Worm (Caenorhabditis elegans) whole organism, L2 larva: ENCODE results near the gene srg-27.

Experiments used
- C34F6.9 ChIP-seq: fragments of 150-350 bp; optimal IDR thresholded peaks from 2 replicates; lab custom pipeline; 2014; ENCODE audit warnings: missing biosample characterization, missing genetic modification characterization
- F13H6.1 ChIP-seq: sonication (generic microtip); optimal IDR thresholded peaks from 2 replicates; lab custom pipeline; 2016; ENCODE audit warnings: missing genetic modification characterization, missing compliant biosample characterization
- R02D3.7 ChIP-seq: fragments of 150-350 bp; optimal IDR thresholded peaks from 2 replicates; lab custom pipeline; 2014; ENCODE audit warnings: missing biosample characterization, missing genetic modification characterization
- Y55F3AM.14 ChIP-seq: fragments of 200-800 bp; sonication (Bioruptor generic); optimal IDR thresholded peaks from 2 replicates; lab custom pipeline; 2018; ENCODE audit warnings: mild to moderate bottlenecking, missing genetic modification characterization, missing compliant biosample characterization
- alr-1 ChIP-seq: fragments of 150-350 bp; optimal IDR thresholded peaks from 2 replicates; lab custom pipeline; 2014; ENCODE audit warnings: missing biosample characterization, missing genetic modification characterization
- aly-2 ChIP-seq: fragments of 150-350 bp; optimal IDR thresholded peaks from 2 replicates; lab custom pipeline; 2014; ENCODE audit warnings: missing biosample characterization, missing genetic modification characterization
- ceh-16 ChIP-seq: fragments of 150-350 bp; optimal IDR thresholded peaks from 2 replicates; lab custom pipeline; 2014; ENCODE audit warnings: missing biosample characterization, missing genetic modification characterization
- ceh-82 ChIP-seq: fragments of 150-350 bp; optimal IDR thresholded peaks from 2 replicates; lab custom pipeline; 2014; ENCODE audit warnings: missing biosample characterization, missing genetic modification characterization
- crh-2 ChIP-seq: sonication (generic microtip); optimal IDR thresholded peaks from 2 replicates; lab custom pipeline; 2017; ENCODE audit warnings: missing biosample characterization, missing genetic modification characterization
- dmd-4 ChIP-seq: sonication (generic microtip); optimal IDR thresholded peaks from 2 replicates; lab custom pipeline; 2017; ENCODE audit warnings: missing biosample characterization, missing genetic modification characterization
- egl-27 ChIP-seq: sonication (generic microtip); optimal IDR thresholded peaks from 3 replicates; lab custom pipeline; 2017; ENCODE audit warnings: missing biosample characterization, missing genetic modification reagents, missing genetic modification characterization
- elt-3 ChIP-seq: sonication (generic microtip); optimal IDR thresholded peaks from 2 replicates; lab custom pipeline; 2017; ENCODE audit warnings: missing biosample characterization, missing genetic modification characterization
- lin-39 ChIP-seq: fragments of 150-350 bp; optimal IDR thresholded peaks from 2 replicates; lab custom pipeline; 2014; ENCODE audit warnings: missing biosample characterization, missing genetic modification reagents, missing genetic modification characterization
- lsy-2 ChIP-seq, 2 experiments: fragments of 150-350 bp in 1 of 2; sonication (generic microtip) in 1 of 2; optimal IDR thresholded peaks; 2 replicates each; lab custom pipeline; 2014 to 2017; ENCODE audit warnings: missing biosample characterization in 2 of 2, missing genetic modification characterization in 2 of 2
- mab-5 ChIP-seq: fragments of 150-350 bp; optimal IDR thresholded peaks from 2 replicates; lab custom pipeline; 2014; ENCODE audit warnings: missing biosample characterization, missing genetic modification characterization
- mbf-1 ChIP-seq: sonication (generic microtip); optimal IDR thresholded peaks from 2 replicates; lab custom pipeline; 2017; ENCODE audit warnings: missing biosample characterization, missing genetic modification characterization
- nhr-10 ChIP-seq: sonication (generic microtip); optimal IDR thresholded peaks from 2 replicates; lab custom pipeline; 2017; ENCODE audit warnings: missing biosample characterization, missing genetic modification characterization
- nhr-11 ChIP-seq: fragments of 150-350 bp; optimal IDR thresholded peaks from 2 replicates; lab custom pipeline; 2014; ENCODE audit warnings: missing biosample characterization, missing genetic modification characterization
- nhr-237 ChIP-seq: fragments of 150-350 bp; optimal IDR thresholded peaks from 2 replicates; lab custom pipeline; 2014; ENCODE audit warnings: missing biosample characterization, missing genetic modification characterization
- nhr-25 ChIP-seq: fragments of 150-350 bp; sonication (generic microtip); optimal IDR thresholded peaks from 3 replicates; lab custom pipeline; 2014; ENCODE audit warnings: missing biosample characterization, missing genetic modification characterization
- nhr-6 ChIP-seq: fragments of 150-350 bp; optimal IDR thresholded peaks from 2 replicates; lab custom pipeline; 2014; ENCODE audit warnings: missing biosample characterization, missing genetic modification characterization
- nhr-77 ChIP-seq: fragments of 150-350 bp; optimal IDR thresholded peaks from 2 replicates; lab custom pipeline; 2014; ENCODE audit warnings: missing biosample characterization, missing genetic modification characterization
- skn-1 ChIP-seq: sonication (generic microtip); optimal IDR thresholded peaks from 2 replicates; lab custom pipeline; 2017; ENCODE audit warnings: missing biosample characterization, missing genetic modification characterization
- sma-3 ChIP-seq: sonication (generic microtip); optimal IDR thresholded peaks from 2 replicates; lab custom pipeline; 2016; ENCODE audit warnings: missing genetic modification reagents, missing genetic modification characterization, missing compliant biosample characterization
- sma-9 ChIP-seq, 2 experiments: fragments of 150-350 bp in 1 of 2; sonication (generic microtip) in 1 of 2; optimal IDR thresholded peaks; 2 replicates each; lab custom pipeline; 2014 to 2016; ENCODE audit warnings: missing genetic modification characterization in 2 of 2, mild to moderate bottlenecking in 1 of 2, missing biosample characterization in 1 of 2, missing compliant biosample characterization in 1 of 2, missing genetic modification reagents in 1 of 2, moderate library complexity in 1 of 2
- snpc-4 ChIP-seq: fragments of 150-350 bp; optimal IDR thresholded peaks from 2 replicates; lab custom pipeline; 2014; ENCODE audit warnings: missing biosample characterization, missing genetic modification characterization
- unc-62 ChIP-seq: fragments of 150-350 bp; optimal IDR thresholded peaks from 2 replicates; lab custom pipeline; 2014; ENCODE audit warnings: missing biosample characterization, missing genetic modification reagents, missing genetic modification characterization
- zag-1 ChIP-seq: fragments of 150-350 bp; optimal IDR thresholded peaks from 2 replicates; lab custom pipeline; 2014; ENCODE audit warnings: missing biosample characterization, missing genetic modification characterization
- ztf-1 ChIP-seq: fragments of 200-800 bp; sonication (Bioruptor generic); conservative IDR thresholded peaks from 2 replicates; pipeline ENCODE4 v1.3.6; 2022; ENCODE audit warnings: missing genetic modification characterization, missing compliant biosample characterization
- ztf-11 ChIP-seq: sonication (generic microtip); optimal IDR thresholded peaks from 2 replicates; lab custom pipeline; 2017; ENCODE audit warnings: missing biosample characterization, missing genetic modification characterization
- ztf-4 ChIP-seq: fragments of 150-350 bp; optimal IDR thresholded peaks from 2 replicates; lab custom pipeline; 2014; ENCODE audit warnings: missing biosample characterization, missing genetic modification characterization

Gene srg-27

ce11 chrV:5312453-5312852 is 27.1 kb upstream of the srg-27 start, which contains the start of gene C10G8.3:
C10G8.3 (plus strand) TSS chrV:5312753.
- TF ChIP-seq mbf-1 (tag; lab: Kevin White, UChicago): no peak
- no peak for TF ChIP-seq mab-5 (tag; lab: Kevin White, UChicago)
- no peak for TF ChIP-seq R02D3.7
- no peak for TF ChIP-seq alr-1 (tag; lab: Kevin White, UChicago)
- TF ChIP-seq nhr-25 (tag; lab: Kevin White, UChicago): no peak
- no peak for TF ChIP-seq ztf-1 (GFP tag; lab: Robert Waterston, UW)
- no peak for TF ChIP-seq aly-2 (tag; lab: Kevin White, UChicago)
- no peak for TF ChIP-seq nhr-237 (tag; lab: Kevin White, UChicago)
- TF ChIP-seq ceh-16: no peak
- TF ChIP-seq sma-3 (GFP tag; lab: Kevin White, UChicago): no peak
- TF ChIP-seq lin-39 (tag; lab: Kevin White, UChicago): no peak
- TF ChIP-seq ztf-11 (tag; lab: Kevin White, UChicago): no peak
- no peak for TF ChIP-seq elt-3 (tag; lab: Kevin White, UChicago)
- no peak for TF ChIP-seq ztf-4 (tag; lab: Kevin White, UChicago)
- no peak for TF ChIP-seq dmd-4
- no peak for TF ChIP-seq zag-1
- TF ChIP-seq skn-1 (tag; lab: Kevin White, UChicago): no peak
- no peak for TF ChIP-seq nhr-10 (tag; lab: Kevin White, UChicago)
- no peak for TF ChIP-seq sma-9 (GFP tag; optimal IDR thresholded peaks at IDR 0.05; lab: Kevin White, UChicago)
- TF ChIP-seq sma-9 (tag; optimal IDR thresholded peaks at IDR 0.05; lab: Kevin White, UChicago): no peak

DNA sequence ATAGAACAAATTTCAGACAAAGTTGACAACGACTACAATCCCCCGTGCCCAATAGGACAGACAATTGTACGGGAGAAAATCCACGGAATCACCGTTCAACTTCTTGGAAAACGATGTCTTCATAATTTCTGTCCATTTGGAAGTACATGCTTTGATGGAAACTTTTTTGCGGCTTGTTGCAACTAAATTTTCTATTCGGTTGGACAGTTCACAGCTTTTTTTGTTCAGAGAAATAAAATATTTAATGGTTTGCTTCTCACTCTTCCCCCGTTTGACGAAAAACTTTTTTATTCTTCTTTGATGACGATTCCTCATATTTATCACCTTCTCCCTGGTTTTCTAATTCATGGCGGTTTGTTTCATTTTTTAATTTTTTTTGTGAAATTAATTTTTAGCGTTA is 25.5 kb upstream of the srg-27 start, which contains the start of gene C10G8.2:
C10G8.2 (plus strand) TSS at position 301 of the 400 bp plus-strand sequence.
- TF ChIP-seq snpc-4 (tag; lab: Kevin White, UChicago): no peak
- TF ChIP-seq ztf-11 (tag; lab: Kevin White, UChicago): no peak

ce11 chrV:5318349-5318748 is 21.2 kb upstream of the srg-27 start:
- TF ChIP-seq lin-39 (tag; lab: Kevin White, UChicago): no peak
- TF ChIP-seq ceh-16: no peak
- no peak for TF ChIP-seq R02D3.7
- no peak for TF ChIP-seq nhr-77 (tag; lab: Kevin White, UChicago)
- TF ChIP-seq lsy-2 (tag; optimal IDR thresholded peaks at IDR 0.05; lab: Kevin White, UChicago): no peak
- TF ChIP-seq alr-1 (tag; lab: Kevin White, UChicago): no peak
- TF ChIP-seq egl-27 (tag; lab: Kevin White, UChicago): no peak
- no peak for TF ChIP-seq ceh-82
- no peak for TF ChIP-seq nhr-6 (tag; lab: Kevin White, UChicago)
- no peak for TF ChIP-seq F13H6.1 (tag; lab: Kevin White, UChicago)

DNA sequence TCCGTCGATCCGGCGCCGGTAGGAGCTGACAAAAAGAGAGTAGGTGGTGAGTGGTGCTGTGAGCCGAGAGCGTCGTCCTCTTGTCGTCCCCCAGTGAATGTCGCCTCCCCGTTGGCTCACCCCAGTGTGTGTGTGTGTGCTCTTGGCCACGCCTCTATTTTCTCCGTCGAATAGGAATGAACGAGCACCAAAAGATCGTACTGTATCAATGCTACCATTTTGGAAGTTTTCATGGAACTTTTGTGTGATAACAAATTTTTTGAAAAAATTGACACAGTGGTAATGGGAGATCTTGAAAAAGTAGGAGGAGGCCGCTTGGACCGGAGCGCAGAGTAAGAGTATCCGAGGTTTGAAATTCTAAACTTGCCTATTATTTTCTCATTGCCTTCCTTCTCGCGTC is 20.1 kb upstream of the srg-27 start, which contains the start of gene ceh-34:
ceh-34 (minus strand) TSS at position 101 of the 400 bp plus-strand sequence.
- no peak for TF ChIP-seq nhr-25 (tag; lab: Kevin White, UChicago)
- TF ChIP-seq crh-2 (tag; lab: Kevin White, UChicago): no peak
- no peak for TF ChIP-seq Y55F3AM.14 (GFP tag; lab: Kevin White, UChicago)
- no peak for TF ChIP-seq mab-5 (tag; lab: Kevin White, UChicago)
- no peak for TF ChIP-seq elt-3 (tag; lab: Kevin White, UChicago)
- TF ChIP-seq C34F6.9: no peak
- TF ChIP-seq nhr-11 (tag; lab: Kevin White, UChicago): no peak
- no peak for TF ChIP-seq nhr-77 (tag; lab: Kevin White, UChicago)
- no peak for TF ChIP-seq nhr-6 (tag; lab: Kevin White, UChicago)
- TF ChIP-seq lsy-2 (tag; optimal IDR thresholded peaks at IDR 0.05; lab: Kevin White, UChicago): no peak
- no peak for TF ChIP-seq snpc-4 (tag; lab: Kevin White, UChicago)
- TF ChIP-seq unc-62 (GFP tag; lab: Kevin White, UChicago): no peak
- TF ChIP-seq ztf-1 (GFP tag; lab: Robert Waterston, UW): no peak
- no peak for TF ChIP-seq nhr-10 (tag; lab: Kevin White, UChicago)

DNA sequence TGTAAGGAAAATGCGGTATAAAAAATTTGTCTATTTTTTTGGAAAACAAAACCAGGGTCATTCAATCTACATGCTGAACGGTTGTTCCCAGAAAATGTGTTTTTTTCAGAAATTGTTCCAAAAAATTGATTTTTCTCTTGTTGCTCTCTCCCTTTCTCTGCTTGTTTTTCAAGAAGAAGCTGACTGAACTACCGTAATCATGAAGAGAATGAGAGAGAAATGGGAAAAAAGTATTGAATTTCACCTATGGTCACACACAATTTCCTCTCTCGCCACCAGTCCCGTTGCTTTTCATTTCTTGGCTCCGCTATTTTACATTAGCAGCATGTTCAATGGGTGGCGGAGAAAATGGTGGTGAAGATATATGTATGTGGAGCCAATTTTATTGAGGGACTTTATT is 16.8 kb upstream of the srg-27 start:
- TF ChIP-seq Y55F3AM.14 (GFP tag; lab: Kevin White, UChicago) (no peak), lsy-2 (tag; optimal IDR thresholded peaks at IDR 0.05; lab: Kevin White, UChicago) (peak in 1 of 2 experiments; percentile 18), lin-39 (tag; lab: Kevin White, UChicago) (no peak), zag-1 (no peak), F13H6.1 (tag; lab: Kevin White, UChicago) (peak; percentile 35)
